Fruit fly (Drosophila melanogaster): ENCODE measurements around the gene Diedel2.

DNA sequence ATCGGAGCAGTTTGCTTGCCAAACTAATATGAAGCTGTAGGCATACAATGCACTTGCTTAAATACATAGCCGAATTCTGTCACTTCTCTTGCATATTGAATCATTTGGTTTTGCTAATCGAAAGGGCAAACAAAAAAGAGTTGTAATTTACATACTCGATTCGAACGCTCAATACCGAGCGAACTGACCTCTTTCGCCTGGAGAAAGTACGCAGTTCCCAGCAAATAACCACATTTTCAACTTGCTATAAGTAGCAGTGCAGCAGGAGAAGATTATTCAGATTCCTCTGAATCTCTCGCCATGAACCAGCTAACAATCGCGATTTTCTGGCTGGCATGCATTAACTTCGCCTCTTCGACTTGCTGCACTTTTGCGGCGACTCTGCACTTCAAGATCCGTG, at the start of gene Diedel2:
- TF ChIP-seq Vsx2 (GFP tag; optimal IDR thresholded peaks at IDR 0.05; ENCODE audit: partially characterized antibody) (no peak), usp (GFP tag; optimal IDR thresholded peaks at IDR 0.05) (no peak), CG32264 (GFP tag; optimal IDR thresholded peaks at IDR 0.05) (no peak), Sp1 (GFP tag; optimal IDR thresholded peaks at IDR 0.05) (no peak), CrebA (GFP tag; optimal IDR thresholded peaks at IDR 0.05; ENCODE audit: borderline replicate concordance) (no peak), Abd-B (GFP tag; optimal IDR thresholded peaks at IDR 0.05) (no peak), br (GFP tag; optimal IDR thresholded peaks at IDR 0.05) (no peak)

Measured in whole organism, wandering third instar larva.